Worm (Caenorhabditis elegans): ENCODE data around the gene rrp-1.

The rrp-1 gene

ce11 chrIV:9977602-9978172 is 4.4 kb downstream of the rrp-1 start, which contains the start of gene dhp-2:
TSS of gene dhp-2 (plus strand) at chrIV:9978122.
- no peak for TF ChIP-seq F37D6.2 (tag; optimal IDR thresholded peaks at IDR 0.05)
- TF ChIP-seq daf-12 (tag; optimal IDR thresholded peaks at IDR 0.05) = no peak
- peak in 1 of 2 experiments; percentile 56 for TF ChIP-seq daf-16 (GFP tag; optimal IDR thresholded peaks at IDR 0.05)
- no peak for TF ChIP-seq daf-16 (tag; optimal IDR thresholded peaks at IDR 0.05)

DNA sequence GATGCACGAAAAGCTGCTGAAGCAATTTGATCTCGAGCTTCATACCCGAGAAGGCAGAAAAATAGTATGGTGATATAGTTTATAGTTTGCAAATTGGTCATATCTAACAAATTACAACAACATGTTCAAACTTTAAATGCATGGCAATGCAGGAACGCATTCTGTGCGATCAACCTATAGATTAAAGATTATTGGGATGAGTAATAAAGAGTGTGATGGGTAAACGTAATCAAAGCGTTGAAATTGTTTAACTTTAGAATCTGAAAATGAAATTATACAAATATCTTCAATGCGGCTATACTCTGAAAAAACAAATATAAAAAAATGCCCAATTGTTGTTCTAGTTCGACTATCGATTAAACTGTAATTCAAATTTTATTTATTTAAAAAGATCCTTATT is 5.8 kb downstream of the rrp-1 start, which contains the start of gene C47E12.14:
C47E12.14 (minus strand) TSS at position 101 of the 400 bp plus-strand sequence.
- TF ChIP-seq Y48G9A.11 (GFP tag; IDR thresholded peaks at IDR 0.05) = no peak
- TF ChIP-seq unc-130 (GFP tag; optimal IDR thresholded peaks at IDR 0.05) = no peak
- TF ChIP-seq set-16 (GFP tag; IDR thresholded peaks at IDR 0.05) = no peak
- TF ChIP-seq ceh-20 (GFP tag; IDR thresholded peaks at IDR 0.05) = no peak
- TF ChIP-seq mep-1 (tag; optimal IDR thresholded peaks at IDR 0.05) = no peak
- TF ChIP-seq arid-1 (GFP tag; conservative IDR thresholded peaks at IDR 0.05) = no peak
- TF ChIP-seq ztf-11 (tag; optimal IDR thresholded peaks at IDR 0.05) = no peak
- TF ChIP-seq zip-11 (GFP tag; IDR thresholded peaks at IDR 0.05) = no peak
- no peak for TF ChIP-seq rbr-2 (tag; optimal IDR thresholded peaks at IDR 0.05)

- TF ChIP-seq nhr-237 (tag; optimal IDR thresholded peaks at IDR 0.05) (no peak), gei-8 (GFP tag; optimal IDR thresholded peaks at IDR 0.05) (no peak), Y5F2A.4 (GFP tag; optimal IDR thresholded peaks at IDR 0.05) (no peak)
Measured at ce11 chrIV:9974392-9974791, 7.7 kb downstream of the rrp-1 start, which contains the start of gene C47E12.9. TSS of gene C47E12.9 (plus strand) at chrIV:9974692.

DNA sequence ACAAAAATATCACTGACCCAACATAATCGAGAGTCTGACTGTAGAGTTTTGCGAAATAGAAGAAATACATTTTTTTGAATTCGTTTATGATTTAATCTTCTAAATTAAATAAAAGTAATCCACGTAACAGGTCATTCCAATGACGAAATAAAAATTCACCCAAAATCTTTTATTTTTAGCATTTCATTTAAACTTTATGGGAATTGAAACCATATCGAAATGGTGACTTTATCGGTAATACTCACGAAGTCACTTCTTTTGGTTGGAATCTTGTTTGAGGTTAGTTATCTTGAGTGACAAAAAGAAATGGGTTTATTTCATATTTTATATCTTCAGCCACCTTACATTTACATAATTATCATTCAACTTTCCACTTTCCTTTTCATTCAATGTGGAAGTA is 9.4 kb downstream of the rrp-1 start, which contains the start of the genes C47E12.12 and C47E12.10:
C47E12.12 (minus strand) TSS at position 101 of the 400 bp plus-strand sequence.
C47E12.10 (plus strand) TSS at position 172 of the 400 bp plus-strand sequence.
- TF ChIP-seq F10B5.3 (tag; optimal IDR thresholded peaks at IDR 0.05) = no peak
- no peak for TF ChIP-seq ceh-20 (GFP tag; IDR thresholded peaks at IDR 0.05)

- no peak for TF ChIP-seq tag-97 (GFP tag; IDR thresholded peaks at IDR 0.05)
- TF ChIP-seq ztf-7 (tag; optimal IDR thresholded peaks at IDR 0.05) = no peak
- no peak for TF ChIP-seq unc-130 (GFP tag; optimal IDR thresholded peaks at IDR 0.05)
- no peak for TF ChIP-seq lin-29 (GFP tag; IDR thresholded peaks at IDR 0.05)
- no peak for TF ChIP-seq arid-1 (GFP tag; conservative IDR thresholded peaks at IDR 0.05)
- no peak for TF ChIP-seq mes-2 (tag; optimal IDR thresholded peaks at IDR 0.05; ENCODE audit: poor library complexity, severe bottlenecking)
- TF ChIP-seq fos-1 (tag; optimal IDR thresholded peaks at IDR 0.05) = no peak
- TF ChIP-seq ama-1 (optimal IDR thresholded peaks at IDR 0.05) = no peak
- TF ChIP-seq aha-1 (tag) = no peak
- TF ChIP-seq lim-7 (GFP tag; IDR thresholded peaks at IDR 0.05) = no peak
- no peak for TF ChIP-seq daf-16 (GFP tag; optimal IDR thresholded peaks at IDR 0.05)
- no peak for TF ChIP-seq daf-16 (tag; optimal IDR thresholded peaks at IDR 0.05)
Measured at ce11 chrIV:9969081-9969480, 13.0 kb downstream of the rrp-1 start, which contains the start of the genes kin-5 and C47E12.11. TSS of gene kin-5 (minus strand) at chrIV:9969181. TSS of gene C47E12.11 (plus strand) at chrIV:9969400.

DNA sequence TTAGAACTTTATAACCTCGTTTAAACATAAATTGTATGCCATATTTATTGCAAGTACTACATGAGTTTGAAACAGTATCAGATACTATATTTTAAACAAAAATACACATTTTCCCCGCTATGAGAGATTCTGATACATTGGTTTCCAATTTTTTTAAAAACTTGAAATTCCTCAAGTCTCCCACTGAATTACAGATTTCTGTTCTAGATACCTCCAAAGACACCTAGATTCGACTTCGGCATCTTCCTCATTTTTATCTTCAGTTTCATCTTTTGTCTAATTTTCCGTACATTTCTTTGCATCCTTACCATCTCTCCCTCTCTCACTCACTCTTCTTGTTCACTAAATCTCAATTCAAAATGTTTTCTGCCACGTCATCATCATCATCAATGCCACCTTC is 18.1 kb downstream of the rrp-1 start, which contains the start of gene T13H10.2:
T13H10.2 (plus strand) TSS at position 301 of the 400 bp plus-strand sequence.
- TF ChIP-seq ztf-7 (tag; optimal IDR thresholded peaks at IDR 0.05) (no peak), lsy-2 (tag; optimal IDR thresholded peaks at IDR 0.05) (no peak), mes-2 (tag; optimal IDR thresholded peaks at IDR 0.05; ENCODE audit: poor library complexity, severe bottlenecking) (no peak)

DNA sequence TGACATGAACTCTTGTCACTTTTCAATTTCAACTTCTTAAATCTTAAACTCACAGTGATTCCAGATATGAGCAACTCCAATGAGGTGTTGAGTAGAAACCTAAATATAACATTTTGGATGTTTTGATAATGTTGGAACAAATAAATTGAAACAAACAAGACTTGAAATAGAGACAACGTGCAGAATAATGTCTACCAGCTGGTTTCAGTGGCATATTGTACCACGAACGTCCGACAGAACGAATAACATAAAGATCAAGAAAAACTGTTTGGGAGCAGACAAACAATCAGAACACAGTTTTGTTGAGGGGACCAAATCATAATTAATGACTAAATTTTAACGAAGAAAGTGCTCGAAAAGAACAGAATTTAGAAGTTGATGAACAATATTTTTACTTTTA is 28.7 kb downstream of the rrp-1 start, which contains the start of gene gon-1:
gon-1 (minus strand) TSS at position 101 of the 400 bp plus-strand sequence.
- TF ChIP-seq tra-1 (GFP tag; IDR thresholded peaks at IDR 0.05) (no peak), saeg-2 (GFP tag; IDR thresholded peaks at IDR 0.05) (no peak), daf-12 (tag; optimal IDR thresholded peaks at IDR 0.05) (no peak), mxl-3 (GFP tag; optimal IDR thresholded peaks at IDR 0.05) (no peak), dmd-6 (GFP tag; IDR thresholded peaks at IDR 0.05) (no peak)
